Worm (Caenorhabditis elegans) whole organism, young adult: ENCODE results near the gene vps-37.
A peak's percentile ranks its signal among the peaks of the same experiment; 100 is the strongest.

Experiments
- B0019.2 ChIP-seq: fragments of 200-800 bp; sonication (Bioruptor generic); conservative IDR thresholded peaks from 2 replicates; pipeline ENCODE4 v1.3.6; 2022; ENCODE audit warnings: missing genetic modification reagents, missing genetic modification characterization, missing compliant biosample characterization
- B0261.1 ChIP-seq: sonication (generic microtip); optimal IDR thresholded peaks from 2 replicates; lab custom pipeline; 2016; ENCODE audit warnings: mild to moderate bottlenecking, missing genetic modification characterization, moderate library complexity, missing compliant biosample characterization
- C06A6.2 ChIP-seq: fragments of 200-800 bp; sonication (Bioruptor generic); conservative IDR thresholded peaks from 2 replicates; pipeline ENCODE4 v1.3.6; 2022; ENCODE audit warnings: missing genetic modification characterization, missing compliant biosample characterization
- F10E7.11 ChIP-seq: sonication (generic microtip); optimal IDR thresholded peaks from 2 replicates; lab custom pipeline; 2017; ENCODE audit warnings: mild to moderate bottlenecking, missing genetic modification characterization, moderate library complexity, missing compliant biosample characterization
- F23B12.7 ChIP-seq: sonication (generic microtip); optimal IDR thresholded peaks from 2 replicates; lab custom pipeline; 2017; ENCODE audit warnings: missing genetic modification characterization, mild to moderate bottlenecking, missing compliant biosample characterization, antibody characterized with exemption, moderate library complexity; ENCODE audit not compliant: insufficient read depth
- F52B5.7 ChIP-seq: sonication (generic microtip); optimal IDR thresholded peaks from 2 replicates; lab custom pipeline; 2016; ENCODE audit warnings: mild to moderate bottlenecking, missing genetic modification characterization, missing compliant biosample characterization
- T07F8.4 ChIP-seq: sonication (generic microtip); optimal IDR thresholded peaks from 2 replicates; lab custom pipeline; 2016; ENCODE audit warnings: mild to moderate bottlenecking, missing genetic modification characterization, moderate library complexity, missing compliant biosample characterization
- T26A5.8 ChIP-seq: sonication (generic microtip); optimal IDR thresholded peaks from 2 replicates; lab custom pipeline; 2016; ENCODE audit warnings: missing genetic modification characterization, missing compliant biosample characterization
- Y53F4B.3 ChIP-seq: fragments of 200-800 bp; sonication (Bioruptor generic); IDR thresholded peaks from 2 replicates; pipeline ENCODE4 v1.3.6; 2022; ENCODE audit warnings: missing genetic modification reagents, missing genetic modification characterization, missing compliant biosample characterization
- Y95B8A.8 ChIP-seq: fragments of 200-800 bp; sonication (Bioruptor generic); IDR thresholded peaks from 2 replicates; pipeline ENCODE4 v1.3.6; 2022; ENCODE audit warnings: missing genetic modification reagents, missing genetic modification characterization, missing compliant biosample characterization
- ZK185.1 ChIP-seq: sonication (generic microtip); optimal IDR thresholded peaks from 2 replicates; lab custom pipeline; 2016; ENCODE audit warnings: mild to moderate bottlenecking, missing genetic modification characterization, missing compliant biosample characterization; ENCODE audit not compliant: poor library complexity, severe bottlenecking
- aptf-3 ChIP-seq: fragments of 200-800 bp; sonication (Bioruptor generic); IDR thresholded peaks from 2 replicates; pipeline ENCODE4 v1.3.6; 2022; ENCODE audit warnings: missing genetic modification characterization, missing compliant biosample characterization
- athp-1 ChIP-seq: sonication (generic microtip); optimal IDR thresholded peaks from 2 replicates; lab custom pipeline; 2017; ENCODE audit warnings: mild to moderate bottlenecking, missing genetic modification characterization, missing compliant biosample characterization
- attf-5 ChIP-seq: fragments of 200-800 bp; sonication (Bioruptor generic); optimal IDR thresholded peaks from 2 replicates; lab custom pipeline; 2018; ENCODE audit warnings: mild to moderate bottlenecking, missing genetic modification characterization, missing compliant biosample characterization
- cebp-2 ChIP-seq: fragments of 200-800 bp; sonication (Bioruptor generic); IDR thresholded peaks from 2 replicates; pipeline ENCODE4 v1.3.6; 2022; ENCODE audit warnings: missing genetic modification characterization, missing compliant biosample characterization
- ceh-100 ChIP-seq: fragments of 200-800 bp; sonication (Bioruptor generic); IDR thresholded peaks from 2 replicates; pipeline ENCODE4 v1.3.6; 2022; ENCODE audit warnings: missing genetic modification reagents, missing genetic modification characterization, missing compliant biosample characterization
- die-1 ChIP-seq: sonication (generic microtip); optimal IDR thresholded peaks from 2 replicates; lab custom pipeline; 2016; ENCODE audit warnings: missing genotype, mild to moderate bottlenecking, missing genetic modification characterization, missing compliant biosample characterization
- dox-1 ChIP-seq: fragments of 200-800 bp; sonication (Bioruptor generic); IDR thresholded peaks from 2 replicates; pipeline ENCODE4 v1.3.6; 2022; ENCODE audit warnings: missing genetic modification reagents, missing genetic modification characterization, missing compliant biosample characterization
- efl-1 ChIP-seq: fragments of 150-350 bp; optimal IDR thresholded peaks from 2 replicates; lab custom pipeline; 2014; ENCODE audit warnings: missing biosample characterization, missing genetic modification reagents, missing genetic modification characterization
- egl-44 ChIP-seq: fragments of 200-800 bp; sonication (Bioruptor generic); IDR thresholded peaks from 2 replicates; pipeline ENCODE4 v1.3.6; 2022; ENCODE audit warnings: missing genetic modification reagents, missing genetic modification characterization, missing compliant biosample characterization
- egrh-3 ChIP-seq: fragments of 200-800 bp; sonication (Bioruptor generic); IDR thresholded peaks from 2 replicates; pipeline ENCODE4 v1.3.6; 2022; ENCODE audit warnings: missing genetic modification reagents, missing genetic modification characterization, missing compliant biosample characterization
- fkh-3 ChIP-seq: sonication (generic microtip); optimal IDR thresholded peaks from 2 replicates; lab custom pipeline; 2016; ENCODE audit warnings: mild to moderate bottlenecking, missing genetic modification characterization, missing compliant biosample characterization
- gei-17 ChIP-seq: fragments of 200-800 bp; sonication (Bioruptor generic); optimal IDR thresholded peaks from 2 replicates; lab custom pipeline; 2018; ENCODE audit warnings: mild to moderate bottlenecking, missing genetic modification characterization, missing compliant biosample characterization
- him-1 ChIP-seq: sonication (generic microtip); optimal IDR thresholded peaks from 2 replicates; lab custom pipeline; 2016; ENCODE audit warnings: missing genotype, missing genetic modification reagents, missing genetic modification characterization, missing compliant biosample characterization
- hlh-26 ChIP-seq: fragments of 200-800 bp; sonication (Bioruptor generic); conservative IDR thresholded peaks from 2 replicates; pipeline ENCODE4 v1.3.6; 2022; ENCODE audit warnings: missing genetic modification reagents, missing genetic modification characterization, missing compliant biosample characterization
- hrde-1 ChIP-seq: sonication (generic microtip); optimal IDR thresholded peaks from 2 replicates; lab custom pipeline; 2016; ENCODE audit warnings: missing genetic modification characterization, mild to moderate bottlenecking, missing compliant biosample characterization, moderate library complexity, missing genotype, missing genetic modification reagents, borderline replicate concordance
- lag-1 ChIP-seq: fragments of 200-800 bp; sonication (Bioruptor generic); IDR thresholded peaks from 2 replicates; pipeline ENCODE4 v1.3.6; 2022; ENCODE audit warnings: missing genetic modification reagents, missing genetic modification characterization, missing compliant biosample characterization
- lin-26 ChIP-seq: fragments of 200-800 bp; sonication (Bioruptor generic); IDR thresholded peaks from 2 replicates; pipeline ENCODE4 v1.3.6; 2022; ENCODE audit warnings: missing genetic modification reagents, missing genetic modification characterization, missing compliant biosample characterization
- lin-35 ChIP-seq, 3 experiments: fragments of 150-350 bp in 2 of 3; sonication (generic microtip) in 1 of 3; optimal IDR thresholded peaks; 2 replicates each; lab custom pipeline; 2014 to 2018; ENCODE audit warnings: missing biosample characterization in 3 of 3, missing genetic modification characterization in 3 of 3, missing genetic modification reagents in 3 of 3
- lir-1 ChIP-seq: fragments of 200-800 bp; sonication (Bioruptor generic); conservative IDR thresholded peaks from 2 replicates; pipeline ENCODE4 v1.3.6; 2022; ENCODE audit warnings: missing genetic modification reagents, missing genetic modification characterization, missing compliant biosample characterization
- madf-10 ChIP-seq: sonication (generic microtip); optimal IDR thresholded peaks from 2 replicates; lab custom pipeline; 2016; ENCODE audit warnings: mild to moderate bottlenecking, missing genetic modification characterization, missing compliant biosample characterization
- madf-3 ChIP-seq: fragments of 200-800 bp; sonication (Bioruptor generic); IDR thresholded peaks from 2 replicates; pipeline ENCODE4 v1.3.6; 2022; ENCODE audit warnings: missing genetic modification reagents, missing genetic modification characterization, missing compliant biosample characterization
- mel-28 ChIP-seq: sonication (generic microtip); optimal IDR thresholded peaks from 2 replicates; lab custom pipeline; 2016; ENCODE audit warnings: borderline replicate concordance, mild to moderate bottlenecking, missing genetic modification characterization, missing compliant biosample characterization
- mes-4 ChIP-seq: sonication (generic microtip); optimal IDR thresholded peaks from 2 replicates; lab custom pipeline; 2016; ENCODE audit warnings: missing genotype, missing genetic modification characterization, missing compliant biosample characterization
- nhr-179 ChIP-seq: sonication (generic microtip); optimal IDR thresholded peaks from 2 replicates; lab custom pipeline; 2016; ENCODE audit warnings: mild to moderate bottlenecking, missing genetic modification characterization, missing compliant biosample characterization
- nhr-80 ChIP-seq: sonication (generic microtip); optimal IDR thresholded peaks from 2 replicates; lab custom pipeline; 2016; ENCODE audit warnings: missing genetic modification characterization, missing compliant biosample characterization
- nhr-90 ChIP-seq: sonication (generic microtip); optimal IDR thresholded peaks from 2 replicates; lab custom pipeline; 2016; ENCODE audit warnings: missing genotype, mild to moderate bottlenecking, missing genetic modification characterization, missing compliant biosample characterization
- pbrm-1 ChIP-seq: fragments of 200-800 bp; sonication (Bioruptor generic); IDR thresholded peaks from 2 replicates; pipeline ENCODE4 v1.3.6; 2022; ENCODE audit warnings: missing genetic modification reagents, missing genetic modification characterization, missing compliant biosample characterization
- rec-8 ChIP-seq, 2 experiments: sonication (generic microtip); optimal IDR thresholded peaks; 2 replicates each; lab custom pipeline; 2016; ENCODE audit warnings: mild to moderate bottlenecking in 2 of 2, missing genetic modification characterization in 2 of 2, missing genetic modification reagents in 2 of 2, missing genotype in 2 of 2, missing biosample characterization in 1 of 2, missing compliant biosample characterization in 1 of 2, moderate library complexity in 1 of 2
- sdz-38 ChIP-seq: sonication (generic microtip); optimal IDR thresholded peaks from 2 replicates; lab custom pipeline; 2016; ENCODE audit warnings: missing genotype, missing genetic modification characterization, missing compliant biosample characterization
- snpc-3.4 ChIP-seq: sonication (generic microtip); optimal IDR thresholded peaks from 2 replicates; lab custom pipeline; 2017; ENCODE audit warnings: missing genetic modification characterization, mild to moderate bottlenecking, missing compliant biosample characterization, antibody characterized with exemption, moderate library complexity, missing genotype, missing genetic modification reagents
- somi-1 ChIP-seq: fragments of 200-800 bp; sonication (Bioruptor generic); optimal IDR thresholded peaks from 2 replicates; lab custom pipeline; 2018; ENCODE audit warnings: mild to moderate bottlenecking, missing genetic modification characterization, missing compliant biosample characterization
- tlf-1 ChIP-seq: fragments of 200-800 bp; sonication (Bioruptor generic); optimal IDR thresholded peaks from 2 replicates; lab custom pipeline; 2018; ENCODE audit warnings: mild to moderate bottlenecking, missing genetic modification characterization, missing compliant biosample characterization
- unc-130 ChIP-seq: sonication (generic microtip); optimal IDR thresholded peaks from 2 replicates; lab custom pipeline; 2016; ENCODE audit warnings: missing genetic modification reagents, missing genetic modification characterization, missing compliant biosample characterization
- unc-62 ChIP-seq: fragments of 150-350 bp; optimal IDR thresholded peaks from 2 replicates; lab custom pipeline; 2014; ENCODE audit warnings: missing biosample characterization, missing genetic modification reagents, missing genetic modification characterization
- zfh-2 ChIP-seq: fragments of 200-800 bp; sonication (Bioruptor generic); conservative IDR thresholded peaks from 2 replicates; pipeline ENCODE4 v1.3.6; 2022; ENCODE audit warnings: missing genetic modification reagents, missing genetic modification characterization, missing compliant biosample characterization
- zim-3 ChIP-seq: sonication (generic microtip); optimal IDR thresholded peaks from 2 replicates; lab custom pipeline; 2017; ENCODE audit warnings: mild to moderate bottlenecking, missing genetic modification characterization, moderate library complexity, missing compliant biosample characterization
- ztf-26 ChIP-seq: sonication (generic microtip); optimal IDR thresholded peaks from 2 replicates; lab custom pipeline; 2017; ENCODE audit warnings: missing genetic modification characterization, missing compliant biosample characterization
- ztf-28 ChIP-seq: fragments of 200-800 bp; sonication (Bioruptor generic); IDR thresholded peaks from 2 replicates; pipeline ENCODE4 v1.3.6; 2022; ENCODE audit warnings: missing genetic modification reagents, missing genetic modification characterization, missing compliant biosample characterization

Gene vps-37

ce11 chrV:5591887-5592286 lies 613 bp upstream of the vps-37 start (continued):
- TF ChIP-seq ztf-26: no peak
- peak; percentile 69 for TF ChIP-seq fkh-3 (tag; lab: Kevin White, UChicago)
- peak; percentile 88 for TF ChIP-seq athp-1 (tag; lab: Kevin White, UChicago)
- no peak for TF ChIP-seq nhr-179
- TF ChIP-seq attf-5 (GFP tag; lab: Kevin White, UChicago): peak; percentile 46
- TF ChIP-seq F10E7.11 (tag; lab: Kevin White, UChicago): peak; percentile 89
- no peak for TF ChIP-seq zfh-2
- TF ChIP-seq hrde-1 (tag; lab: Kevin White, UChicago): peak; percentile 62
- no peak for TF ChIP-seq mel-28 (tag; lab: Kevin White, UChicago)
- TF ChIP-seq egrh-3 (GFP tag; lab: Robert Waterston, UW): no peak
- peak in 1 of 2 experiments; percentile 48 for TF ChIP-seq rec-8 (tag; optimal IDR thresholded peaks at IDR 0.05; lab: Kevin White, UChicago)
- peak; percentile 42 for TF ChIP-seq T26A5.8
- peak; percentile 83 for TF ChIP-seq madf-3 (GFP tag; lab: Robert Waterston, UW)
- TF ChIP-seq B0261.1: peak; percentile 67
- peak; percentile 41 for TF ChIP-seq mes-4 (tag; lab: Kevin White, UChicago)
- TF ChIP-seq tlf-1 (GFP tag; lab: Kevin White, UChicago): no peak
- TF ChIP-seq somi-1: no peak
- peak; percentile 59; the same call in 1 of the 2 replicates for TF ChIP-seq B0019.2 (GFP tag; lab: Robert Waterston, UW)
- TF ChIP-seq nhr-90 (tag; lab: Kevin White, UChicago): peak; percentile 60
- no peak for TF ChIP-seq madf-10 (tag; lab: Kevin White, UChicago)
- 0 out of 2 replicates have a peak, but pooled peaks have one; percentile 30 for TF ChIP-seq dox-1 (GFP tag; lab: Robert Waterston, UW)
- TF ChIP-seq unc-130 (GFP tag; lab: Kevin White, UChicago): peak; percentile 13
- TF ChIP-seq lir-1: no peak
- TF ChIP-seq Y53F4B.3 (GFP tag; lab: Robert Waterston, UW): peak; percentile 68; the same call in 1 of the 2 replicates
- TF ChIP-seq unc-62 (GFP tag; lab: Kevin White, UChicago): no peak
- no peak for TF ChIP-seq sdz-38 (tag; lab: Kevin White, UChicago)
- peak; percentile 77 for TF ChIP-seq snpc-3.4 (tag; lab: Kevin White, UChicago)
- TF ChIP-seq pbrm-1 (GFP tag; lab: Robert Waterston, UW): peak; percentile 68
- no peak for TF ChIP-seq lin-35 (GFP tag; optimal IDR thresholded peaks at IDR 0.05; lab: Kevin White, UChicago)
- 0 out of 2 replicates have a peak, but pooled peaks have one; percentile 55 for TF ChIP-seq ztf-28 (GFP tag; lab: Robert Waterston, UW)
- TF ChIP-seq cebp-2 (GFP tag; lab: Robert Waterston, UW): no peak
- peak; percentile 71 for TF ChIP-seq F52B5.7 (tag; lab: Kevin White, UChicago)
- no peak for TF ChIP-seq gei-17 (GFP tag; lab: Kevin White, UChicago)
- TF ChIP-seq die-1 (tag; lab: Kevin White, UChicago): peak; percentile 70
- no peak for TF ChIP-seq T07F8.4 (tag; lab: Kevin White, UChicago)
- TF ChIP-seq F23B12.7: no peak
- TF ChIP-seq ceh-100 (GFP tag; lab: Robert Waterston, UW): peak; percentile 50; the same call in 1 of the 2 replicates
- TF ChIP-seq egl-44 (GFP tag; lab: Robert Waterston, UW): no peak
- no peak for TF ChIP-seq nhr-80
- TF ChIP-seq lin-26 (GFP tag; lab: Robert Waterston, UW): peak; percentile 97
- no peak for TF ChIP-seq aptf-3 (GFP tag; lab: Robert Waterston, UW)
- TF ChIP-seq him-1 (tag; lab: Kevin White, UChicago): peak; percentile 52
- no peak for TF ChIP-seq lag-1 (GFP tag; lab: Robert Waterston, UW)
- TF ChIP-seq ZK185.1 (tag; lab: Kevin White, UChicago): no peak
- TF ChIP-seq hlh-26 (GFP tag; lab: Robert Waterston, UW): no peak
- TF ChIP-seq Y95B8A.8 (GFP tag; lab: Robert Waterston, UW): peak; percentile 85
- TF ChIP-seq zim-3: no peak
- no peak for TF ChIP-seq efl-1 (GFP tag; lab: Kevin White, UChicago)
- TF ChIP-seq C06A6.2: no peak
